Worm (Caenorhabditis elegans) whole organism, midembryonic: Measurements from ENCODE around the gene ins-17.

ENCODE experiments used
- T22C8.4 ChIP-seq: fragments of 200-800 bp; sonication (Bioruptor generic); IDR thresholded peaks from 2 replicates; pipeline ENCODE4 v1.3.6; 2022; ENCODE audit warnings: missing genetic modification characterization, missing compliant biosample characterization
- cog-1 ChIP-seq: sonication (generic microtip); optimal IDR thresholded peaks from 2 replicates; lab custom pipeline; 2016; ENCODE audit warnings: missing genetic modification characterization, missing compliant biosample characterization
- flt-1 ChIP-seq: fragments of 200-800 bp; sonication (Bioruptor generic); IDR thresholded peaks from 2 replicates; pipeline ENCODE4 v1.3.6; 2022; ENCODE audit warnings: missing genetic modification characterization, missing compliant biosample characterization
- klf-2 ChIP-seq: fragments of 200-800 bp; sonication (Bioruptor generic); conservative IDR thresholded peaks from 2 replicates; pipeline ENCODE4 v1.3.6; 2022; ENCODE audit warnings: missing genetic modification reagents, missing genetic modification characterization, missing compliant biosample characterization
- med-1 ChIP-seq: sonication (generic microtip); optimal IDR thresholded peaks from 2 replicates; lab custom pipeline; 2017; ENCODE audit warnings: missing genetic modification characterization, mild to moderate bottlenecking, missing compliant biosample characterization, antibody characterized with exemption, missing genetic modification reagents; ENCODE audit not compliant: insufficient read depth
- tab-1 ChIP-seq: fragments of 200-800 bp; sonication (Bioruptor generic); IDR thresholded peaks from 2 replicates; pipeline ENCODE4 v1.3.6; 2022; ENCODE audit warnings: missing genetic modification characterization, missing compliant biosample characterization
- ztf-23 ChIP-seq: fragments of 200-800 bp; sonication (Bioruptor generic); IDR thresholded peaks from 2 replicates; pipeline ENCODE4 v1.3.6; 2022; ENCODE audit warnings: missing genetic modification reagents, missing genetic modification characterization, missing compliant biosample characterization
- ztf-29 ChIP-seq: fragments of 200-800 bp; sonication (Bioruptor generic); IDR thresholded peaks from 2 replicates; pipeline ENCODE4 v1.3.6; 2022; ENCODE audit warnings: missing genetic modification reagents, missing genetic modification characterization, missing compliant biosample characterization

- no peak for TF ChIP-seq klf-2 (GFP tag; lab: Robert Waterston, UW)
- no peak for TF ChIP-seq tab-1 (GFP tag; lab: Robert Waterston, UW)
- TF ChIP-seq med-1 (GFP tag; lab: Kevin White, UChicago), result no peak
- no peak for TF ChIP-seq T22C8.4 (GFP tag; lab: Robert Waterston, UW)
- TF ChIP-seq flt-1 (GFP tag; lab: Robert Waterston, UW), result no peak
- no peak for TF ChIP-seq ztf-29 (GFP tag; lab: Robert Waterston, UW)
- no peak for TF ChIP-seq cog-1 (tag; lab: Kevin White, UChicago)
- no peak for TF ChIP-seq ztf-23
Observed at ce11 chrIII:4519410-4519809, 42.0 kb upstream of the ins-17 start.
